Fruit fly (Drosophila melanogaster): ENCODE measurements around the gene CG11927.

Gene CG11927

DNA sequence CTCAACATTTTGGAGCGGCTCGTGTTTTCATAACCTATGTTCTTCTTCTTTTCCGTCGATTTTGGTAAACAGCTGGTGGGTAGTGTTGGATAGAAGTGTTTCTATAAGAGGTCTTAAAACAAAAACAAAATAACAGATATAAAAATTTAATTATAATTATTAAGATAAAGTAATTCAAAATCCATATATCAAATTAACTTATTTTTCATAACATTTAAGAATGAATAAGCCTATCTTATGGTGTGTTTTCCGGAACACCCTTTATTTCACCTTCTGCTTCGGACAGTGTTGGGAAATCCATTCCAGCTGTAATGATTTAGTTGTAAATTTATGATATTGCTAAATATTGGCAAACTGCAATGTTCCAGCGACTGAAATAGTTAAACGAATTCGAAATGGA, 2.8 kb downstream of the CG11927 start, which contains the start of the genes mRpS2 and Mon1 (continued):
- TF ChIP-seq zf30C (GFP tag; optimal IDR thresholded peaks at IDR 0.05) (no peak), CG33557 (GFP tag; optimal IDR thresholded peaks at IDR 0.05) (peak; percentile 81), slou (GFP tag; optimal IDR thresholded peaks at IDR 0.05) (peak; percentile 90), dmrt11E (tag; optimal IDR thresholded peaks at IDR 0.05) (peak; percentile 88), CG2889 (GFP tag; IDR thresholded peaks at IDR 0.05) (peak; percentile 93), Hr3 (GFP tag; optimal IDR thresholded peaks at IDR 0.05) (peak; percentile 96), dysf (GFP tag; IDR thresholded peaks at IDR 0.05) (peak; percentile 94), gem (tag; optimal IDR thresholded peaks at IDR 0.05) (peak; percentile 99), sens-2 (GFP tag; IDR thresholded peaks at IDR 0.05) (peak; percentile 88), Nf-YC (tag; optimal IDR thresholded peaks at IDR 0.05) (peak; percentile 84), ac (GFP tag; optimal IDR thresholded peaks at IDR 0.05) (peak; percentile 37), jing (GFP tag; optimal IDR thresholded peaks at IDR 0.05) (no peak), tgo (GFP tag; IDR thresholded peaks at IDR 0.05) (peak; percentile 98), CG2116 (GFP tag; optimal IDR thresholded peaks at IDR 0.05) (peak; percentile 78), Elba2 (GFP tag; optimal IDR thresholded peaks at IDR 0.05) (peak; percentile 62), cwo (GFP tag; optimal IDR thresholded peaks at IDR 0.05) (peak; percentile 91), Gsc (GFP tag; IDR thresholded peaks at IDR 0.05) (peak; percentile 62), Dip3 (GFP tag; optimal IDR thresholded peaks at IDR 0.05) (peak; percentile 83), CG1602 (GFP tag; optimal IDR thresholded peaks at IDR 0.05) (peak; percentile 95), Spps (tag; optimal IDR thresholded peaks at IDR 0.05) (peak; percentile 94), CG18619 (GFP tag; optimal IDR thresholded peaks at IDR 0.05) (peak; percentile 92), stwl (tag; optimal IDR thresholded peaks at IDR 0.05) (peak; percentile 96), hbn (GFP tag; IDR thresholded peaks at IDR 0.05; ENCODE audit: partially characterized antibody) (no peak), MESR4 (GFP tag; optimal IDR thresholded peaks at IDR 0.05) (peak; percentile 80), CG11398 (GFP tag; optimal IDR thresholded peaks at IDR 0.05) (peak; percentile 39), CG9932 (GFP tag; IDR thresholded peaks at IDR 0.05) (peak; percentile 98), unc-4 (GFP tag; IDR thresholded peaks at IDR 0.05; ENCODE audit: partially characterized antibody) (peak; percentile 36; the same call in 1 of the 2 replicates), run (tag; optimal IDR thresholded peaks at IDR 0.05) (peak; percentile 79), CG11085 (GFP tag; IDR thresholded peaks at IDR 0.05) (peak; percentile 97), CG17359 (tag; optimal IDR thresholded peaks at IDR 0.05) (peak; percentile 97), CG3281 (GFP tag; optimal IDR thresholded peaks at IDR 0.05) (peak; percentile 95), aop (GFP tag; IDR thresholded peaks at IDR 0.05) (peak; percentile 82), lilli (GFP tag; optimal IDR thresholded peaks at IDR 0.05) (peak; percentile 93), Dip2 (GFP tag; IDR thresholded peaks at IDR 0.05) (peak; percentile 48; the same call in 1 of the 2 replicates), H15 (GFP tag; IDR thresholded peaks at IDR 0.05) (peak; percentile 97), CG10366 (GFP tag; IDR thresholded peaks at IDR 0.05) (peak; percentile 96), TFAM (GFP tag; optimal IDR thresholded peaks at IDR 0.05) (peak; percentile 18), CG4360 (GFP tag; IDR thresholded peaks at IDR 0.05) (peak; percentile 74), CG18011 (GFP tag; optimal IDR thresholded peaks at IDR 0.05) (peak; percentile 87), CG7786 (GFP tag; optimal IDR thresholded peaks at IDR 0.05) (peak; percentile 78), CG9876 (GFP tag; optimal IDR thresholded peaks at IDR 0.05) (peak; percentile 49), CG10462 (GFP tag; optimal IDR thresholded peaks at IDR 0.05) (peak; percentile 88), Awh (GFP tag; IDR thresholded peaks at IDR 0.05) (peak; percentile 98), vnd (GFP tag; IDR thresholded peaks at IDR 0.05; ENCODE audit: partially characterized antibody) (no peak), pfk (GFP tag; optimal IDR thresholded peaks at IDR 0.05) (peak; percentile 27), CG18764 (GFP tag; optimal IDR thresholded peaks at IDR 0.05) (peak; percentile 95), CG8924 (tag; optimal IDR thresholded peaks at IDR 0.05) (peak; percentile 96), Nf-YA (GFP tag; IDR thresholded peaks at IDR 0.05) (peak; percentile 88), sr (GFP tag; IDR thresholded peaks at IDR 0.05) (peak; percentile 78; the same call in 2 of the 3 replicates), MTF-1 (GFP tag; optimal IDR thresholded peaks at IDR 0.05; ENCODE audit: borderline replicate concordance) (peak; percentile 84), wek (GFP tag; optimal IDR thresholded peaks at IDR 0.05) (peak; percentile 79)
